Worm (Caenorhabditis elegans) whole organism, mixed stage, embryonic: Measurements from ENCODE around the gene lrr-1.

Source experiments
- M03D4.4 ChIP-seq: sonication (generic microtip); optimal IDR thresholded peaks from 2 replicates; lab custom pipeline; 2017; ENCODE audit warnings: mild to moderate bottlenecking, missing genetic modification characterization, missing compliant biosample characterization
- bed-3 ChIP-seq: fragments of 200-800 bp; sonication (Bioruptor generic); optimal IDR thresholded peaks from 3 replicates; lab custom pipeline; 2018; ENCODE audit warnings: mild to moderate bottlenecking, missing genetic modification characterization, moderate library complexity, missing compliant biosample characterization
- blmp-1 ChIP-seq: fragments of 150-350 bp; optimal IDR thresholded peaks from 2 replicates; lab custom pipeline; 2014; ENCODE audit warnings: missing biosample characterization, missing genetic modification characterization
- ceh-39 ChIP-seq: fragments of 150-350 bp; optimal IDR thresholded peaks from 2 replicates; lab custom pipeline; 2014; ENCODE audit warnings: missing biosample characterization, missing genetic modification characterization
- ceh-43 ChIP-seq: fragments of 200-800 bp; sonication (Bioruptor generic); optimal IDR thresholded peaks from 2 replicates; lab custom pipeline; 2018; ENCODE audit warnings: mild to moderate bottlenecking, missing genetic modification characterization, moderate library complexity, missing compliant biosample characterization
- ceh-83 ChIP-seq: fragments of 200-800 bp; sonication (Bioruptor generic); optimal IDR thresholded peaks from 2 replicates; lab custom pipeline; 2018; ENCODE audit warnings: mild to moderate bottlenecking, missing genetic modification characterization, missing compliant biosample characterization
- ces-1 ChIP-seq: fragments of 150-350 bp; optimal IDR thresholded peaks from 2 replicates; lab custom pipeline; 2014; ENCODE audit warnings: missing biosample characterization, missing genetic modification reagents, missing genetic modification characterization
- drap-1 ChIP-seq: fragments of 200-800 bp; sonication (Bioruptor generic); optimal IDR thresholded peaks from 3 replicates; lab custom pipeline; 2018; ENCODE audit warnings: mild to moderate bottlenecking, missing genetic modification characterization, missing compliant biosample characterization
- elt-3 ChIP-seq: fragments of 150-350 bp; optimal IDR thresholded peaks from 2 replicates; lab custom pipeline; 2014; ENCODE audit warnings: missing biosample characterization, missing genetic modification characterization
- flh-1 ChIP-seq: fragments of 200-800 bp; sonication (Bioruptor generic); optimal IDR thresholded peaks from 2 replicates; lab custom pipeline; 2018; ENCODE audit warnings: mild to moderate bottlenecking, missing genetic modification characterization, moderate library complexity, missing compliant biosample characterization
- ham-2 ChIP-seq: fragments of 200-800 bp; sonication (Bioruptor generic); optimal IDR thresholded peaks from 2 replicates; lab custom pipeline; 2018; ENCODE audit warnings: mild to moderate bottlenecking, missing genetic modification characterization, missing compliant biosample characterization
- hlh-1 ChIP-seq: fragments of 150-350 bp; optimal IDR thresholded peaks from 2 replicates; lab custom pipeline; 2014; ENCODE audit warnings: missing biosample characterization, missing genetic modification reagents, missing genetic modification characterization
- lin-13 ChIP-seq: fragments of 150-350 bp; optimal IDR thresholded peaks from 2 replicates; lab custom pipeline; 2014; ENCODE audit warnings: missing biosample characterization, missing genetic modification characterization
- lin-32 ChIP-seq: fragments of 200-800 bp; sonication (Bioruptor generic); optimal IDR thresholded peaks from 2 replicates; lab custom pipeline; 2018; ENCODE audit warnings: mild to moderate bottlenecking, missing genetic modification characterization, missing compliant biosample characterization
- lsy-2 ChIP-seq: fragments of 150-350 bp; optimal IDR thresholded peaks from 2 replicates; lab custom pipeline; 2014; ENCODE audit warnings: missing biosample characterization, missing genetic modification characterization
- mab-5 ChIP-seq: fragments of 150-350 bp; optimal IDR thresholded peaks from 2 replicates; lab custom pipeline; 2014; ENCODE audit warnings: missing biosample characterization, missing genetic modification characterization
- mep-1 ChIP-seq: fragments of 150-350 bp; optimal IDR thresholded peaks from 2 replicates; lab custom pipeline; 2017; ENCODE audit warnings: missing biosample characterization, missing genetic modification reagents, missing genetic modification characterization, inconsistent platforms
- mls-2 ChIP-seq: sonication (generic microtip); optimal IDR thresholded peaks from 2 replicates; lab custom pipeline; 2016; ENCODE audit warnings: mild to moderate bottlenecking, missing genetic modification characterization, moderate library complexity, missing compliant biosample characterization
- nhr-12 ChIP-seq: fragments of 150-350 bp; optimal IDR thresholded peaks from 2 replicates; lab custom pipeline; 2014; ENCODE audit warnings: missing biosample characterization, missing genetic modification characterization
- nhr-2 ChIP-seq: fragments of 150-350 bp; optimal IDR thresholded peaks from 2 replicates; lab custom pipeline; 2014; ENCODE audit warnings: missing biosample characterization, missing genetic modification characterization
- nhr-237 ChIP-seq: fragments of 150-350 bp; optimal IDR thresholded peaks from 2 replicates; lab custom pipeline; 2014; ENCODE audit warnings: missing biosample characterization, missing genetic modification characterization
- nhr-28 ChIP-seq: fragments of 150-350 bp; optimal IDR thresholded peaks from 2 replicates; lab custom pipeline; 2014; ENCODE audit warnings: missing biosample characterization, missing genetic modification characterization
- pha-4 ChIP-seq: fragments of 150-350 bp; optimal IDR thresholded peaks from 2 replicates; lab custom pipeline; 2018; ENCODE audit warnings: missing biosample characterization, missing genetic modification reagents, missing genetic modification characterization
- sem-2 ChIP-seq: fragments of 200-800 bp; sonication (Bioruptor generic); optimal IDR thresholded peaks from 2 replicates; lab custom pipeline; 2018; ENCODE audit warnings: mild to moderate bottlenecking, missing genetic modification characterization, missing compliant biosample characterization
- snpc-4 ChIP-seq: fragments of 150-350 bp; optimal IDR thresholded peaks from 2 replicates; lab custom pipeline; 2014; ENCODE audit warnings: missing biosample characterization, missing genetic modification characterization
- sptf-1 ChIP-seq: sonication (generic microtip); optimal IDR thresholded peaks from 2 replicates; lab custom pipeline; 2017; ENCODE audit warnings: mild to moderate bottlenecking, missing genetic modification characterization, moderate library complexity, missing compliant biosample characterization
- unc-120 ChIP-seq: sonication (generic microtip); optimal IDR thresholded peaks from 2 replicates; lab custom pipeline; 2017; ENCODE audit warnings: missing genetic modification characterization, missing compliant biosample characterization; ENCODE audit not compliant: poor library complexity, severe bottlenecking
- unc-39 ChIP-seq: fragments of 150-350 bp; optimal IDR thresholded peaks from 2 replicates; lab custom pipeline; 2014; ENCODE audit warnings: missing biosample characterization, missing genetic modification characterization
- unc-62 ChIP-seq: fragments of 150-350 bp; optimal IDR thresholded peaks from 2 replicates; lab custom pipeline; 2014; ENCODE audit warnings: missing biosample characterization, missing genetic modification reagents, missing genetic modification characterization
- zip-8 ChIP-seq: fragments of 150-350 bp; optimal IDR thresholded peaks from 2 replicates; lab custom pipeline; 2014; ENCODE audit warnings: missing biosample characterization, missing genetic modification characterization

Gene lrr-1

DNA sequence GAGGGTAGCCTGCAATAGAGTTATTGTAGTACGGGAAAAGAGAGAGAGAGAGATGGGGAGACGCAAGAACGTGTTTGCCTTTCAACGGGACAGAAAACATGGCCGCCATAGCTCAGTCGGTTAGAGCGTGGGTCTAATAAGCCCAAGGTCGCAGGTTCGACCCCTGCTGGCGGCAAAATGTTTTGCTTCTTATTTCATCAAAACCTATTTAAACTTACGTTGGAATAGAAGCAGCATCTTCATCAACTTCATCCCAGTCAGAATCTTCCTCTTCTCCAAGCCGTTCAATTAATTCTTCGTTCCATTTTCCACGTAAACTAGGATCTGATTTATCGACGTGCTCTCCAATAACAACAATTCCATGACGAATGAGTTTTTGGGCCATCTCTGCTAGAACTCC, 3.6 kb downstream of the lrr-1 start (continued):
- peak; percentile 48 for TF ChIP-seq lin-13 (tag; lab: Kevin White, UChicago)
- peak; percentile 97 for TF ChIP-seq mls-2
- TF ChIP-seq mab-5 (tag; lab: Kevin White, UChicago): no peak

DNA sequence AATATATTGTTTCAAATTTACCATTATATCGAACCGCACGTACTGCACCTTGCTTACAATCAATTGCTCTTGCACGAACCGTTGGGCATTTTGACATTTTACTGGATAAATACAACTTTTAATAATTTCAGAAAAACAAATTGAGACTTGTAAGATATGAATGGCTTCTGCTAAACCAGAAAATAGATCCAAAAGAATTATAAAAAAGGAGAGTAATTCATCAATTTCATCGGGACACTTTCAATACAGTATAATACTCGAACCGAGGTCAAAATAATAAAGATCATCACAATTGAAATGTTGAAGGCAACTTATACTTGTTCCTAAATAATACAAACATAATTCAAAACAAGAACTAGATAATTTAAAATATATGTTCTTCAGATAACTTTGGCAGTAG, 4.6 kb downstream of the lrr-1 start, which contains the start of gene wdr-83:
TSS of gene wdr-83 (minus strand) at position 101 of the 400 bp plus-strand sequence.
- no peak for TF ChIP-seq bed-3 (GFP tag; lab: Kevin White, UChicago)
- TF ChIP-seq unc-39 (tag; lab: Kevin White, UChicago): no peak
- TF ChIP-seq lsy-2 (tag; lab: Kevin White, UChicago): no peak
- no peak for TF ChIP-seq snpc-4 (tag; lab: Kevin White, UChicago)
- no peak for TF ChIP-seq elt-3 (tag; lab: Kevin White, UChicago)
- TF ChIP-seq sem-2 (GFP tag; lab: Kevin White, UChicago): no peak
- no peak for TF ChIP-seq drap-1
- TF ChIP-seq nhr-2 (tag; lab: Kevin White, UChicago): no peak
- no peak for TF ChIP-seq lin-32
- TF ChIP-seq ceh-83 (GFP tag; lab: Kevin White, UChicago): no peak
- no peak for TF ChIP-seq blmp-1 (tag; lab: Kevin White, UChicago)
- no peak for TF ChIP-seq M03D4.4 (tag; lab: Kevin White, UChicago)
- TF ChIP-seq unc-62 (GFP tag; lab: Kevin White, UChicago): no peak
- TF ChIP-seq flh-1 (GFP tag; lab: Kevin White, UChicago): no peak
- TF ChIP-seq nhr-28: no peak
- TF ChIP-seq sptf-1 (tag; lab: Kevin White, UChicago): no peak
- TF ChIP-seq mep-1: no peak
- no peak for TF ChIP-seq nhr-12 (tag; lab: Kevin White, UChicago)
- no peak for TF ChIP-seq zip-8
- no peak for TF ChIP-seq unc-120

DNA sequence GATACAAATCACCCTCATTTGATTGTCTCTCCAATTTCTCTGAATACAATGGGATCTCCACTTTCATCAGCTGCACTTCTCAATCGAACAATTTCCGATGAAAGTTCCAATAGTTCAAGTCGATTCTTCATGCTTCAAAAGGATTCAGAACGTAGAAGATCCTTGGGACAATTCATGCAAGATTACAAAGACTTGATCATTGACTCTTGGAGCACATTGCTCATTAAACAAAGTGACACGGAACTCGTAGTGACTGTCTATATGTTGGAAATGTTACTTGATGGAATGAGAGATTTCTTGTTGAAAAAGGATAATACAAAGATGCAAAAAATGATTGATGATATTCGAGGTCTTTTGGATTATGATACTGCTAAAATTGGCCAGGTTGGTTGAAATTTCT, 8.3 kb downstream of the lrr-1 start:
- TF ChIP-seq unc-62 (GFP tag; lab: Kevin White, UChicago) (no peak), ceh-43 (no peak), unc-120 (no peak), unc-39 (tag; lab: Kevin White, UChicago) (no peak), ces-1 (no peak), mab-5 (tag; lab: Kevin White, UChicago) (no peak), blmp-1 (tag; lab: Kevin White, UChicago) (no peak), ceh-39 (tag; lab: Kevin White, UChicago) (no peak), M03D4.4 (tag; lab: Kevin White, UChicago) (no peak)

DNA sequence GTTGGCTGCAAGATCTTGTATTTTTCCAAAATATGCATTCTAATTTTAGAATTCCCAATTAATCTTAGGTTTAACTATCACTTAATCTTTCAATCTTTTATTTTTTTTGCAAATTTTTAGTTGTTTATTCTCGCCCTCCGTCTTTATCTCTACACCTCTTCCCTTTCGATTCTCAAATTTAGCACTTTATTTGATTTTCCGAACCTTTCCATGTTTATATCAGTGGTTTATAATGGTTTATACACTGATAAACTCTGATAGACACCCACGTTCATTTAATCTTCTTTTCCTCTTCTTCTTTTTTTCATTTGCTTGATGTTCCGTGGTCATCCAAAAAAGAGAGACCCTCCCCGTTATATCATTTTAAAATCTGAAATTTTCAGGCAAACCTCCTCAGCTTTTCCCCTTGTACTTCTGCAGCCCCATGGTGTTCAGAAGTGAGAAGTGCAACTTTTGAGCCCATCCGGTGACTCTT, 13.8 kb downstream of the lrr-1 start, which contains the start of the genes nsy-1 and F59A6.13:
TSS of gene nsy-1 (plus strand) at position 377 of the 475 bp plus-strand sequence.
TSS of gene F59A6.13 (plus strand) at position 425 of the 475 bp plus-strand sequence.
- TF ChIP-seq lin-13 (tag; lab: Kevin White, UChicago) (no peak), hlh-1 (tag; lab: Kevin White, UChicago) (no peak), snpc-4 (tag; lab: Kevin White, UChicago) (no peak)
- TF ChIP-seq, all 35 proteins: peak for 0

DNA sequence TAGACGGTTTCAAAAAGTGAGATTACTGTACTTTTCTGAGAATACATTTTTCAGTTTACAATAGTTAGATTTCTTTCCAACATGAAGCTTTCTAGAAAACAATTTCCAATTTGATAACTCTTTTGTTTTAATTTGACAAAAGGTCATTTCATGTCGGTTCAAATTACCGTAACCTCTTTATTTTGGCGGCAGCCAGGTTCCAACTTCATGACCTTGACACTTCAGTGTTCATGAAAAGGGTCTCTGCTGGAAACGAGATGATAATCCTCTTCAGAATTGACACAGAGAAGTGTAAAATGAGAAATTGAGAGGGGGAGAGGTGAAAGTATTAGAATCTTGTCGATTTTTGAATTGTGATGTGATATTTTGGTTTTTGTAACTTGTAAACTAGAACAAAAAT, 14.7 kb downstream of the lrr-1 start:
- TF ChIP-seq M03D4.4 (tag; lab: Kevin White, UChicago) (no peak), lin-13 (tag; lab: Kevin White, UChicago) (no peak), mab-5 (tag; lab: Kevin White, UChicago) (no peak), ceh-43 (no peak), ceh-39 (tag; lab: Kevin White, UChicago) (no peak), sptf-1 (tag; lab: Kevin White, UChicago) (no peak), pha-4 (tag; lab: Kevin White, UChicago) (no peak), zip-8 (no peak), nhr-237 (no peak), ham-2 (GFP tag; lab: Kevin White, UChicago) (no peak), unc-62 (GFP tag; lab: Kevin White, UChicago) (no peak), lin-32 (no peak), ces-1 (no peak), nhr-12 (tag; lab: Kevin White, UChicago) (no peak), unc-39 (tag; lab: Kevin White, UChicago) (no peak), mls-2 (no peak)
